Worm (Caenorhabditis elegans): ENCODE data around the gene F19G12.1.

- TF ChIP-seq ama-1 (optimal IDR thresholded peaks at IDR 0.05), result no peak
- no peak for TF ChIP-seq aly-1 (tag; optimal IDR thresholded peaks at IDR 0.05)
- no peak for TF ChIP-seq sea-1 (GFP tag; conservative IDR thresholded peaks at IDR 0.05)
- TF ChIP-seq scrt-1 (GFP tag; IDR thresholded peaks at IDR 0.05), result no peak
- TF ChIP-seq pes-1 (GFP tag; IDR thresholded peaks at IDR 0.05), result no peak
- TF ChIP-seq F13C5.2 (tag; optimal IDR thresholded peaks at IDR 0.05), result no peak
These were observed 47.8 kb downstream of the F19G12.1 start for ce11 chrX:1478569-1478968.

Measured in whole organism, early embryonic.